Fruit fly (Drosophila melanogaster): ENCODE results near the gene Jwa.
A peak's percentile ranks its signal among the peaks of the same experiment; 100 is the strongest.

Jwa gene

DNA sequence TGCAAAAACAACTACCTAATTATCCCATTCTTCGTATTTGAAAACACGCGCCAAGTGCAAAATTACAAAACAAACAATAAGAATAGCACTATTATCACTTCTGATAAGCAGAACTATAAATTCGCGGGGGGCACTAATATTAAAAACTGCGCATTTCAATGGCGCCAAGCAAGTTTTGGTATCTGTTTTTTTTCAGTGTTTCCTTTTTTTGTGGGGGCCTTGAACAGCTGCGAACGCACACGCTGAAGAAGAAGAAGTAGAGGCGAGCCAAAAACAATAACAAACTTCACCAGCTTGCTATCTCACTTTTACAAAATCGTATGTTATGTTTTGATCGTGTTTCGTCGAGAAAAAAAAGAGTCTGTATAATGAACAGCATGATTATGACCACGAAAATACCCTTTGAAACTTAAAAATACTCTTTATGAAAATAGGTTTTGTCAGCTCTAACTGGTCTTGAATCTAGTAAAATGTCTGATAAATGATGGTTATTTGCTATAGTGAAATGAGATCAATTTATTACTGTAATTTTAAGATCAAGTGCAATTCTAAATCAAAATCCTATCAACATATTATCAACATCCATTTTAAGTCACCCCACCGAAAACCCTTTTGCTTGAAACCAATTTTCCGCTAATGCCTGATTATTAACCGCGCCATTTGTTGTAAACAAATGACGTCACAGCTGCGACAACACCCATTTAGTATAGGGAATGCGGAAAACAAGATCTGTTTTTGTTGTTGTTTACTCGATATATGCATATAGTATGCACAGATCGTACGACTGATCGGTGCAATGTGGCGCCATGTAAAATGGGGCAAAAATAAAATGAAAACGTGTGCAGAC lies 11.4 kb downstream of the Jwa start (continued):
- peak; percentile 47 for TF ChIP-seq crc (GFP tag; optimal IDR thresholded peaks at IDR 0.05)
- peak; percentile 69 for TF ChIP-seq CG6689 (GFP tag; IDR thresholded peaks at IDR 0.05)
- peak; percentile 46 for TF ChIP-seq MTF-1 (GFP tag; optimal IDR thresholded peaks at IDR 0.05; ENCODE audit: borderline replicate concordance)
- peak; percentile 46 for TF ChIP-seq grau (tag; optimal IDR thresholded peaks at IDR 0.05)
- TF ChIP-seq CG1024 (GFP tag; IDR thresholded peaks at IDR 0.05): 0 out of 2 replicates have a peak, but pooled peaks have one; percentile 36
- peak; percentile 72 for TF ChIP-seq CG13296 (GFP tag; optimal IDR thresholded peaks at IDR 0.05)
- TF ChIP-seq D (optimal IDR thresholded peaks at IDR 0.05): no peak
- no peak for TF ChIP-seq D (GFP tag; optimal IDR thresholded peaks at IDR 0.05)
- TF ChIP-seq CG4424 (GFP tag; optimal IDR thresholded peaks at IDR 0.05): peak; percentile 63
- peak; percentile 74 for TF ChIP-seq Antp (GFP tag; optimal IDR thresholded peaks at IDR 0.05)
- TF ChIP-seq bcd (GFP tag; optimal IDR thresholded peaks at IDR 0.05): peak; percentile 39
- TF ChIP-seq TFAM (GFP tag; optimal IDR thresholded peaks at IDR 0.05): peak; percentile 10
- TF ChIP-seq CTCF (GFP tag; optimal IDR thresholded peaks at IDR 0.05): peak; percentile 32
- TF ChIP-seq CG2129 (GFP tag; IDR thresholded peaks at IDR 0.05; ENCODE audit: partially characterized antibody): no peak
- TF ChIP-seq pb (GFP tag; optimal IDR thresholded peaks at IDR 0.05): peak; percentile 19
- peak; percentile 64 for TF ChIP-seq ara (GFP tag; IDR thresholded peaks at IDR 0.05)
- no peak for TF ChIP-seq Hr39 (optimal IDR thresholded peaks at IDR 0.05)
- no peak for TF ChIP-seq wek (GFP tag; optimal IDR thresholded peaks at IDR 0.05)
- peak; percentile 67 for TF ChIP-seq jumu (GFP tag; optimal IDR thresholded peaks at IDR 0.05)
- no peak for TF ChIP-seq zen (tag; optimal IDR thresholded peaks at IDR 0.05)
- 0 out of 2 replicates have a peak, but pooled peaks have one; percentile 33 for TF ChIP-seq Awh (GFP tag; IDR thresholded peaks at IDR 0.05)
- TF ChIP-seq CG32767 (GFP tag; IDR thresholded peaks at IDR 0.05): no peak
- peak; percentile 2 for TF ChIP-seq CG9817 (tag; optimal IDR thresholded peaks at IDR 0.05)
- TF ChIP-seq CHES-1-like (GFP tag; optimal IDR thresholded peaks at IDR 0.05): peak; percentile 84
- TF ChIP-seq Neu2 (GFP tag; optimal IDR thresholded peaks at IDR 0.05; ENCODE audit: borderline replicate concordance): no peak
- TF ChIP-seq CG11247 (GFP tag; IDR thresholded peaks at IDR 0.05): peak; percentile 71
- peak; percentile 33 for TF ChIP-seq Sry-δ (GFP tag; optimal IDR thresholded peaks at IDR 0.05)
- peak; percentile 71 for TF ChIP-seq shn (GFP tag; optimal IDR thresholded peaks at IDR 0.05)
- peak; percentile 21 for TF ChIP-seq CG2875 (GFP tag; optimal IDR thresholded peaks at IDR 0.05)
- TF ChIP-seq stwl (tag; optimal IDR thresholded peaks at IDR 0.05): no peak
- TF ChIP-seq Aef1 (GFP tag; IDR thresholded peaks at IDR 0.05): peak; percentile 78
- no peak for TF ChIP-seq Jarid2 (GFP tag; optimal IDR thresholded peaks at IDR 0.05)
- no peak for TF ChIP-seq CG17912 (GFP tag; optimal IDR thresholded peaks at IDR 0.05)
- TF ChIP-seq ato (GFP tag; IDR thresholded peaks at IDR 0.05; ENCODE audit: partially characterized antibody): no peak
- TF ChIP-seq CG6654 (GFP tag; optimal IDR thresholded peaks at IDR 0.05): no peak
- TF ChIP-seq bab2 (GFP tag; optimal IDR thresholded peaks at IDR 0.05): peak; percentile 51
- no peak for TF ChIP-seq ash1 (GFP tag; optimal IDR thresholded peaks at IDR 0.05)
- peak; percentile 59 for TF ChIP-seq CG30403 (GFP tag; optimal IDR thresholded peaks at IDR 0.05)
- peak; percentile 6 for TF ChIP-seq ewg (GFP tag; optimal IDR thresholded peaks at IDR 0.05)
- TF ChIP-seq MESR4 (GFP tag; optimal IDR thresholded peaks at IDR 0.05): peak; percentile 6
- no peak for TF ChIP-seq CG7928 (GFP tag; optimal IDR thresholded peaks at IDR 0.05)
- TF ChIP-seq B-H2 (GFP tag; optimal IDR thresholded peaks at IDR 0.05): peak; percentile 75
- TF ChIP-seq CG17359 (tag; optimal IDR thresholded peaks at IDR 0.05): peak; percentile 63
- TF ChIP-seq Dll (GFP tag; IDR thresholded peaks at IDR 0.05; ENCODE audit: partially characterized antibody): no peak
- TF ChIP-seq CG17802 (tag; optimal IDR thresholded peaks at IDR 0.05): peak; percentile 37
- peak; percentile 27 for TF ChIP-seq pum (GFP tag; optimal IDR thresholded peaks at IDR 0.05)
- TF ChIP-seq Kr (GFP tag; optimal IDR thresholded peaks at IDR 0.05): no peak
- TF ChIP-seq CG33557 (GFP tag; optimal IDR thresholded peaks at IDR 0.05): peak; percentile 17
- TF ChIP-seq Myb (GFP tag; optimal IDR thresholded peaks at IDR 0.05): peak; percentile 40
- TF ChIP-seq CG3281 (GFP tag; optimal IDR thresholded peaks at IDR 0.05): peak; percentile 43

Measured in whole organism, embryonic.